Worm (Caenorhabditis elegans) whole organism, mixed stage, embryonic: ENCODE data around the gene srg-27.

ENCODE experiments used
- bed-3 ChIP-seq: fragments of 200-800 bp; sonication (Bioruptor generic); optimal IDR thresholded peaks from 3 replicates; lab custom pipeline; 2018; ENCODE audit warnings: mild to moderate bottlenecking, missing genetic modification characterization, moderate library complexity, missing compliant biosample characterization
- cnd-1 ChIP-seq: fragments of 200-800 bp; sonication (Bioruptor generic); optimal IDR thresholded peaks from 2 replicates; lab custom pipeline; 2018; ENCODE audit warnings: mild to moderate bottlenecking, missing genetic modification characterization, missing compliant biosample characterization
- elt-1 ChIP-seq: sonication (generic microtip); optimal IDR thresholded peaks from 2 replicates; lab custom pipeline; 2017; ENCODE audit warnings: missing genetic modification characterization, mild to moderate bottlenecking, missing compliant biosample characterization, antibody characterized with exemption, moderate library complexity, borderline replicate concordance; ENCODE audit not compliant: insufficient read depth
- elt-3 ChIP-seq: fragments of 150-350 bp; optimal IDR thresholded peaks from 2 replicates; lab custom pipeline; 2014; ENCODE audit warnings: missing biosample characterization, missing genetic modification characterization
- ham-2 ChIP-seq: fragments of 200-800 bp; sonication (Bioruptor generic); optimal IDR thresholded peaks from 2 replicates; lab custom pipeline; 2018; ENCODE audit warnings: mild to moderate bottlenecking, missing genetic modification characterization, missing compliant biosample characterization
- lin-13 ChIP-seq: fragments of 150-350 bp; optimal IDR thresholded peaks from 2 replicates; lab custom pipeline; 2014; ENCODE audit warnings: missing biosample characterization, missing genetic modification characterization
- lin-32 ChIP-seq: fragments of 200-800 bp; sonication (Bioruptor generic); optimal IDR thresholded peaks from 2 replicates; lab custom pipeline; 2018; ENCODE audit warnings: mild to moderate bottlenecking, missing genetic modification characterization, missing compliant biosample characterization
- mep-1 ChIP-seq: fragments of 150-350 bp; optimal IDR thresholded peaks from 2 replicates; lab custom pipeline; 2017; ENCODE audit warnings: missing biosample characterization, missing genetic modification reagents, missing genetic modification characterization, inconsistent platforms
- nhr-12 ChIP-seq: fragments of 150-350 bp; optimal IDR thresholded peaks from 2 replicates; lab custom pipeline; 2014; ENCODE audit warnings: missing biosample characterization, missing genetic modification characterization
- nhr-237 ChIP-seq: fragments of 150-350 bp; optimal IDR thresholded peaks from 2 replicates; lab custom pipeline; 2014; ENCODE audit warnings: missing biosample characterization, missing genetic modification characterization
- nhr-76 ChIP-seq: sonication (generic microtip); optimal IDR thresholded peaks from 2 replicates; lab custom pipeline; 2017; ENCODE audit warnings: missing biosample characterization, missing genetic modification characterization
- snpc-4 ChIP-seq: fragments of 150-350 bp; optimal IDR thresholded peaks from 2 replicates; lab custom pipeline; 2014; ENCODE audit warnings: missing biosample characterization, missing genetic modification characterization
- tbx-8 ChIP-seq: fragments of 200-800 bp; sonication (Bioruptor generic); optimal IDR thresholded peaks from 2 replicates; lab custom pipeline; 2018; ENCODE audit warnings: mild to moderate bottlenecking, missing genetic modification characterization, moderate library complexity, missing compliant biosample characterization
- ztf-11 ChIP-seq: fragments of 150-350 bp; optimal IDR thresholded peaks from 2 replicates; lab custom pipeline; 2014; ENCODE audit warnings: missing biosample characterization, missing genetic modification characterization

DNA sequence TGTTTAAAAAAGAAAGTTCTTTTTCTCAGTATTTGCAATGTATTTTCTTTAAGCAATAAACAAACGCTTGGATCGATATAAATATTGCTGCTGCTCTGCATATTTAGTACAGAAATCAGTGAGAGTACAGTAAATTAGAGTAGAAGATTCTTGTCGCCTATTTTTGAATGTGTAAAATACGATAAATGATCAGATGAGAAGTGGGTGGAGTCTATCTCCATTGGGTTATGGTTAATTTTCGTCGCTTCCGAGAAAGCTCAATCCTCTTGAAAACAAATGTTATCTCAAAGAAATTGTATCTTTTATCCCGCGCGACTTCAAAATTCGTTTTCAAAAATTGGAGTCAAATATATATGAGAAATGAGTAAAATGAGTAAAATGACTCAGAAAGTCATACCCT, 19.2 kb downstream of the srg-27 start, which contains the start of gene nhr-216:
- no peak for TF ChIP-seq bed-3
- no peak for TF ChIP-seq elt-3
- TF ChIP-seq ham-2 = no peak
- TF ChIP-seq ztf-11 (tag; lab: Kevin White, UChicago) = no peak
- TF ChIP-seq elt-1 (tag; lab: Kevin White, UChicago) = no peak
- TF ChIP-seq lin-32 (GFP tag; lab: Kevin White, UChicago) = no peak
- no peak for TF ChIP-seq cnd-1 (tag; lab: Kevin White, UChicago)
- no peak for TF ChIP-seq nhr-12 (tag; lab: Kevin White, UChicago)
- TF ChIP-seq nhr-237 (tag; lab: Kevin White, UChicago) = no peak
- TF ChIP-seq snpc-4 (tag; lab: Kevin White, UChicago) = no peak
- no peak for TF ChIP-seq lin-13 (tag; lab: Kevin White, UChicago)
- TF ChIP-seq nhr-76 = no peak
- no peak for TF ChIP-seq mep-1
- no peak for TF ChIP-seq tbx-8 (GFP tag; lab: Kevin White, UChicago)
